Fruit fly (Drosophila melanogaster) whole organism, embryonic: ENCODE results near the gene CG34398.

Source experiments
- ATbp ChIP-seq: fragments of 200-800 bp; sonication (Bioruptor generic); optimal IDR thresholded peaks from 2 replicates; lab custom pipeline; 2017; ENCODE audit warnings: missing biosample characterization, mild to moderate bottlenecking, missing genetic modification characterization, missing genetic modification reagents
- Ada2b ChIP-seq: fragments of 200-800 bp; sonication (Bioruptor generic); IDR thresholded peaks from 2 replicates; pipeline ENCODE4 v1.3.6; 2022; ENCODE audit warnings: missing biosample characterization, missing genetic modification characterization
- B-H2 ChIP-seq: fragments of 200-800 bp; sonication (Bioruptor generic); optimal IDR thresholded peaks from 2 replicates; lab custom pipeline; 2018; ENCODE audit warnings: missing biosample characterization, mild to moderate bottlenecking, missing genetic modification characterization
- CG10147 ChIP-seq: fragments of 200-800 bp; sonication (Bioruptor generic); optimal IDR thresholded peaks from 2 replicates; lab custom pipeline; 2019; ENCODE audit warnings: missing biosample characterization, mild to moderate bottlenecking, missing genetic modification characterization, moderate library complexity
- CG10274 ChIP-seq: fragments of 200-800 bp; sonication (Bioruptor generic); optimal IDR thresholded peaks from 3 replicates; lab custom pipeline; 2017; ENCODE audit warnings: missing biosample characterization, mild to moderate bottlenecking, missing genetic modification characterization
- CG12219 ChIP-seq: fragments of 200-800 bp; sonication (Bioruptor generic); optimal IDR thresholded peaks from 3 replicates; lab custom pipeline; 2018; ENCODE audit warnings: missing biosample characterization, mild to moderate bottlenecking, missing genetic modification characterization
- CG1233 ChIP-seq: fragments of 200-800 bp; sonication (Bioruptor generic); optimal IDR thresholded peaks from 4 replicates; lab custom pipeline; 2018; ENCODE audit warnings: missing biosample characterization, mild to moderate bottlenecking, missing genetic modification characterization
- CG15514 ChIP-seq: fragments of 200-800 bp; sonication (Bioruptor generic); optimal IDR thresholded peaks from 3 replicates; lab custom pipeline; 2017; ENCODE audit warnings: missing biosample characterization, missing genetic modification characterization, mild to moderate bottlenecking, moderate library complexity, missing genetic modification reagents
- CG17568 ChIP-seq: fragments of 200-800 bp; sonication (Bioruptor generic); optimal IDR thresholded peaks from 2 replicates; lab custom pipeline; 2018; ENCODE audit warnings: missing biosample characterization, mild to moderate bottlenecking, missing genetic modification characterization, moderate library complexity
- CG1832 ChIP-seq: fragments of 200-800 bp; sonication (Bioruptor generic); optimal IDR thresholded peaks from 2 replicates; lab custom pipeline; 2017; ENCODE audit warnings: missing biosample characterization, mild to moderate bottlenecking, missing genetic modification characterization, inconsistent platforms
- CG32767 ChIP-seq: fragments of 200-800 bp; sonication (Bioruptor generic); IDR thresholded peaks from 2 replicates; pipeline ENCODE4 v1.3.6; 2022; ENCODE audit warnings: missing biosample characterization, missing genetic modification characterization
- CG34376 ChIP-seq: fragments of 200-800 bp; sonication (Bioruptor generic); optimal IDR thresholded peaks from 2 replicates; lab custom pipeline; 2018; ENCODE audit warnings: missing biosample characterization, mild to moderate bottlenecking, missing genetic modification characterization
- CG4282 ChIP-seq: fragments of 200-800 bp; sonication (Bioruptor generic); optimal IDR thresholded peaks from 2 replicates; lab custom pipeline; 2016; ENCODE audit warnings: missing biosample characterization, missing genetic modification characterization
- CG5245 ChIP-seq: fragments of 200-800 bp; sonication (Bioruptor generic); optimal IDR thresholded peaks from 3 replicates; lab custom pipeline; 2016; ENCODE audit warnings: missing biosample characterization, missing genetic modification characterization
- CG7928 ChIP-seq: fragments of 200-800 bp; sonication (Bioruptor generic); optimal IDR thresholded peaks from 2 replicates; lab custom pipeline; 2017; ENCODE audit warnings: missing biosample characterization, mild to moderate bottlenecking, missing genetic modification characterization
- CG7987 ChIP-seq: fragments of 200-800 bp; sonication (Bioruptor generic); optimal IDR thresholded peaks from 2 replicates; lab custom pipeline; 2018; ENCODE audit warnings: missing biosample characterization, mild to moderate bottlenecking, missing genetic modification characterization, moderate library complexity
- CG8290 ChIP-seq, 3 experiments: fragments of 200-800 bp; sonication (Bioruptor generic); optimal IDR thresholded peaks; 2 replicates each; lab custom pipeline; 2016 to 2019; ENCODE audit warnings: missing biosample characterization in 3 of 3, missing genetic modification characterization in 3 of 3, mild to moderate bottlenecking in 2 of 3, moderate library complexity in 1 of 3
- CG8388 ChIP-seq: fragments of 200-800 bp; sonication (Bioruptor generic); optimal IDR thresholded peaks from 2 replicates; lab custom pipeline; 2019; ENCODE audit warnings: missing biosample characterization, mild to moderate bottlenecking, missing genetic modification characterization, moderate library complexity
- CG9215 ChIP-seq: fragments of 200-800 bp; sonication (Bioruptor generic); IDR thresholded peaks from 2 replicates; pipeline ENCODE4 v1.3.6; 2022; ENCODE audit warnings: missing biosample characterization, missing genetic modification characterization
- CHES-1-like ChIP-seq: fragments of 200-800 bp; sonication (Bioruptor generic); optimal IDR thresholded peaks from 2 replicates; lab custom pipeline; 2016; ENCODE audit warnings: missing biosample characterization, missing genetic modification characterization
- CkIIα-i1 ChIP-seq: fragments of 200-800 bp; sonication (Bioruptor generic); IDR thresholded peaks from 2 replicates; pipeline ENCODE4 v1.3.6; 2022; ENCODE audit warnings: missing biosample characterization, missing genetic modification characterization
- Dbx ChIP-seq: fragments of 200-800 bp; sonication (Bioruptor generic); IDR thresholded peaks from 3 replicates; pipeline ENCODE4 v1.3.6; 2022; ENCODE audit warnings: missing biosample characterization, missing genetic modification characterization
- Eip74EF ChIP-seq, 2 experiments: fragments of 200-800 bp in 1 of 2; fragments of >200 bp in 1 of 2; sonication (Bioruptor generic) in 1 of 2; optimal IDR thresholded peaks; 2 replicates each; lab custom pipeline; 2017 to 2019; ENCODE audit warnings: missing biosample characterization in 2 of 2, missing genetic modification characterization in 2 of 2, mild to moderate bottlenecking in 1 of 2, moderate library complexity in 1 of 2
- Ets97D ChIP-seq: fragments of 200-800 bp; sonication (Bioruptor generic); optimal IDR thresholded peaks from 3 replicates; lab custom pipeline; 2016; ENCODE audit warnings: missing biosample characterization, missing genetic modification characterization
- Fer1 ChIP-seq: fragments of 200-800 bp; sonication (Bioruptor generic); optimal IDR thresholded peaks from 2 replicates; lab custom pipeline; 2017; ENCODE audit warnings: missing biosample characterization, mild to moderate bottlenecking, missing genetic modification characterization
- Gug ChIP-seq: fragments of 200-800 bp; sonication (Bioruptor generic); IDR thresholded peaks from 4 replicates; pipeline ENCODE4 v1.3.6; 2022; ENCODE audit warnings: missing biosample characterization, missing genetic modification characterization
- Hand ChIP-seq: fragments of 200-800 bp; sonication (Bioruptor generic); optimal IDR thresholded peaks from 2 replicates; lab custom pipeline; 2017; ENCODE audit warnings: mild to moderate bottlenecking, missing biosample characterization, missing genetic modification reagents, missing genetic modification characterization
- Hmr ChIP-seq: fragments of 200-800 bp; sonication (Bioruptor generic); optimal IDR thresholded peaks from 3 replicates; lab custom pipeline; 2017; ENCODE audit warnings: mild to moderate bottlenecking, missing biosample characterization, missing genetic modification reagents, missing genetic modification characterization
- Max ChIP-seq: fragments of 200-800 bp; sonication (Bioruptor generic); optimal IDR thresholded peaks from 2 replicates; lab custom pipeline; 2016; ENCODE audit warnings: missing biosample characterization, mild to moderate bottlenecking, missing genetic modification characterization
- Meics ChIP-seq: fragments of 200-800 bp; sonication (Bioruptor generic); optimal IDR thresholded peaks from 2 replicates; lab custom pipeline; 2017; ENCODE audit warnings: missing biosample characterization, mild to moderate bottlenecking, missing genetic modification characterization
- NC2β ChIP-seq: fragments of 200-800 bp; sonication (Bioruptor generic); optimal IDR thresholded peaks from 2 replicates; lab custom pipeline; 2016; ENCODE audit warnings: missing biosample characterization, missing genetic modification characterization
- Pdp1 ChIP-seq, 2 experiments: fragments of 200-800 bp; sonication (Bioruptor generic); optimal IDR thresholded peaks; 3 replicates each; lab custom pipeline; 2016; ENCODE audit warnings: missing biosample characterization in 2 of 2, missing genetic modification characterization in 2 of 2, mild to moderate bottlenecking in 1 of 2, moderate library complexity in 1 of 2
- Ssrp ChIP-seq: fragments of 200-800 bp; sonication (Bioruptor generic); optimal IDR thresholded peaks from 2 replicates; lab custom pipeline; 2018; ENCODE audit warnings: missing biosample characterization, mild to moderate bottlenecking, missing genetic modification characterization, moderate library complexity
- ap ChIP-seq: fragments of 200-800 bp; sonication (Bioruptor generic); IDR thresholded peaks from 2 replicates; pipeline ENCODE4 v1.3.6; 2022; ENCODE audit warnings: missing biosample characterization, missing genetic modification characterization
- bab2 ChIP-seq: fragments of 200-800 bp; sonication (Bioruptor generic); optimal IDR thresholded peaks from 2 replicates; lab custom pipeline; 2016; ENCODE audit warnings: missing biosample characterization, missing genetic modification characterization
- bcd ChIP-seq: fragments of 200-800 bp; sonication (Bioruptor generic); optimal IDR thresholded peaks from 2 replicates; lab custom pipeline; 2017; ENCODE audit warnings: missing biosample characterization, mild to moderate bottlenecking, missing genetic modification characterization
- btn ChIP-seq: fragments of 200-800 bp; sonication (Bioruptor generic); optimal IDR thresholded peaks from 2 replicates; lab custom pipeline; 2016; ENCODE audit warnings: missing biosample characterization, missing genetic modification characterization
- dmrt99B ChIP-seq: fragments of 200-800 bp; sonication (Bioruptor generic); optimal IDR thresholded peaks from 2 replicates; lab custom pipeline; 2018; ENCODE audit warnings: missing biosample characterization, mild to moderate bottlenecking, missing genetic modification characterization, moderate library complexity
- fd3F ChIP-seq: fragments of 200-800 bp; sonication (Bioruptor generic); optimal IDR thresholded peaks from 2 replicates; lab custom pipeline; 2018; ENCODE audit warnings: missing biosample characterization, mild to moderate bottlenecking, missing genetic modification characterization, moderate library complexity
- gcm ChIP-seq: fragments of 200-800 bp; sonication (Bioruptor generic); optimal IDR thresholded peaks from 2 replicates; lab custom pipeline; 2019; ENCODE audit warnings: missing biosample characterization, mild to moderate bottlenecking, missing genetic modification characterization, moderate library complexity
- lov ChIP-seq, 2 experiments: fragments of 200-800 bp in 1 of 2; fragments of >200 bp in 1 of 2; sonication (Bioruptor generic) in 1 of 2; IDR thresholded peaks in 1 of 2; optimal IDR thresholded peaks in 1 of 2; 2 replicates in 1 of 2; 3 replicates in 1 of 2; pipeline versions ENCODE4 v1.3.6 to Lab custom; 2017 to 2022; ENCODE audit warnings: missing biosample characterization in 1 of 2, missing genetic modification characterization in 1 of 2
- oc ChIP-seq: fragments of 200-800 bp; sonication (Bioruptor generic); optimal IDR thresholded peaks from 2 replicates; lab custom pipeline; 2018; ENCODE audit warnings: missing biosample characterization, mild to moderate bottlenecking, missing genetic modification characterization, moderate library complexity
- prd ChIP-seq, 3 experiments: fragments of >200 bp in 2 of 3; fragments of 200-800 bp in 1 of 3; sonication (Bioruptor generic) in 1 of 3; optimal IDR thresholded peaks in 2 of 3; IDR thresholded peaks in 1 of 3; 2 replicates in 2 of 3; 3 replicates in 1 of 3; pipeline versions ENCODE4 v1.3.6 to Lab custom; 2017 to 2022; ENCODE audit warnings: missing biosample characterization in 1 of 3, missing genetic modification characterization in 1 of 3
- seq ChIP-seq: fragments of 200-800 bp; sonication (Bioruptor generic); IDR thresholded peaks from 2 replicates; pipeline ENCODE4 v1.3.6; 2022; ENCODE audit warnings: missing biosample characterization, missing genetic modification characterization
- sob ChIP-seq: fragments of 200-800 bp; sonication (Bioruptor generic); IDR thresholded peaks from 2 replicates; pipeline ENCODE4 v1.3.6; 2022; ENCODE audit warnings: missing biosample characterization, missing genetic modification characterization
- tna ChIP-seq: fragments of 200-800 bp; sonication (Bioruptor generic); IDR thresholded peaks from 2 replicates; pipeline ENCODE4 v1.3.6; 2022; ENCODE audit warnings: missing biosample characterization, missing genetic modification characterization; ENCODE audit not compliant: partially characterized antibody
- unpg ChIP-seq: fragments of 200-800 bp; sonication (Bioruptor generic); optimal IDR thresholded peaks from 3 replicates; lab custom pipeline; 2018; ENCODE audit warnings: missing biosample characterization, mild to moderate bottlenecking, missing genetic modification characterization, moderate library complexity
- zen ChIP-seq: fragments of 200-800 bp; sonication (Bioruptor generic); optimal IDR thresholded peaks from 3 replicates; lab custom pipeline; 2018; ENCODE audit warnings: missing biosample characterization, mild to moderate bottlenecking, missing genetic modification characterization, moderate library complexity

Gene CG34398

dm6 chr2L:8894224-8894623 is 4.4 kb upstream of the CG34398 start (continued):
- no peak for TF ChIP-seq seq
- no peak for TF ChIP-seq CkIIα-i1 (GFP tag; lab: Robert Waterston, UW)
- TF ChIP-seq CG9215 (GFP tag; lab: Robert Waterston, UW) = peak; percentile 74
- no peak for TF ChIP-seq CG8388 (GFP tag; lab: Kevin White, UChicago)
- TF ChIP-seq CG10274 = peak; percentile 31
- no peak for TF ChIP-seq CG32767 (GFP tag; lab: Robert Waterston, UW)
- peak; percentile 16 for TF ChIP-seq CG15514 (GFP tag; lab: Kevin White, UChicago)
- no peak for TF ChIP-seq CG1832 (GFP tag; lab: Kevin White, UChicago)
- TF ChIP-seq B-H2 = no peak
- peak; percentile 53 for TF ChIP-seq sob (GFP tag; lab: Robert Waterston, UW)
- no peak for TF ChIP-seq Ets97D
- peak; percentile 31 for TF ChIP-seq bcd (GFP tag; lab: Kevin White, UChicago)
- TF ChIP-seq CG7987 (GFP tag; lab: Kevin White, UChicago) = no peak
- peak; percentile 12 for TF ChIP-seq bab2 (GFP tag; lab: Kevin White, UChicago)
- no peak for TF ChIP-seq NC2β (GFP tag; lab: Kevin White, UChicago)
- no peak for TF ChIP-seq CG7928 (GFP tag; lab: Kevin White, UChicago)
- TF ChIP-seq CG34376 (GFP tag; lab: Kevin White, UChicago) = no peak
- TF ChIP-seq ap (GFP tag; lab: Robert Waterston, UW) = no peak
- TF ChIP-seq ATbp (GFP tag; lab: Kevin White, UChicago) = no peak
- TF ChIP-seq CG4282 (GFP tag; lab: Kevin White, UChicago) = no peak
- no peak for TF ChIP-seq Ssrp (tag; lab: Kevin White, UChicago)
- no peak for TF ChIP-seq dmrt99B (tag; lab: Kevin White, UChicago)
- no peak for TF ChIP-seq CG12219
- TF ChIP-seq Fer1 (GFP tag; lab: Kevin White, UChicago) = peak; percentile 37
- TF ChIP-seq tna (GFP tag; lab: Robert Waterston, UW) = no peak
- peak; percentile 28 for TF ChIP-seq CG1233 (GFP tag; lab: Kevin White, UChicago)
- TF ChIP-seq zen (tag; lab: Kevin White, UChicago) = no peak
- no peak for TF ChIP-seq CG17568
- TF ChIP-seq Dbx (GFP tag; lab: Robert Waterston, UW) = peak; percentile 85
- peak; percentile 21 to 53 for TF ChIP-seq Pdp1 (GFP tag; optimal IDR thresholded peaks at IDR 0.05; lab: Kevin White, UChicago)
- peak; percentile 69 for TF ChIP-seq Meics (GFP tag; lab: Kevin White, UChicago)
- TF ChIP-seq unpg (GFP tag; lab: Kevin White, UChicago) = peak; percentile 22
- TF ChIP-seq oc = no peak
- peak; percentile 12 for TF ChIP-seq Max (GFP tag; lab: Kevin White, UChicago)
- TF ChIP-seq Hand (GFP tag; lab: Kevin White, UChicago) = no peak
- TF ChIP-seq Hmr = peak; percentile 30
- TF ChIP-seq CG8290 (GFP tag; optimal IDR thresholded peaks at IDR 0.05; lab: Kevin White, UChicago) = no peak
- peak in 1 of 2 experiments; percentile 74 for TF ChIP-seq CG8290 (tag; optimal IDR thresholded peaks at IDR 0.05; lab: Kevin White, UChicago)
- no peak for TF ChIP-seq lov (optimal IDR thresholded peaks at IDR 0.05; lab: Kevin White, UChicago)
- no peak for TF ChIP-seq lov (GFP tag; IDR thresholded peaks at IDR 0.05; lab: Robert Waterston, UW)
- TF ChIP-seq CG5245 (GFP tag; lab: Kevin White, UChicago) = no peak
- TF ChIP-seq Eip74EF (GFP tag; optimal IDR thresholded peaks at IDR 0.05; lab: Kevin White, UChicago) = no peak
- TF ChIP-seq CG10147 (GFP tag; lab: Kevin White, UChicago) = peak; percentile 61
- TF ChIP-seq prd (optimal IDR thresholded peaks at IDR 0.05; lab: Kevin White, UChicago) = no peak
- peak; percentile 62; the same call in 2 of the 3 replicates for TF ChIP-seq prd (GFP tag; IDR thresholded peaks at IDR 0.05; lab: Robert Waterston, UW)
- peak; percentile 30 for TF ChIP-seq fd3F (GFP tag; lab: Kevin White, UChicago)
- no peak for TF ChIP-seq btn (GFP tag; lab: Kevin White, UChicago)
- TF ChIP-seq Ada2b (GFP tag; lab: Robert Waterston, UW) = peak; percentile 56; the same call in 1 of the 2 replicates
- TF ChIP-seq CHES-1-like (GFP tag; lab: Kevin White, UChicago) = no peak
- TF ChIP-seq Gug (GFP tag; lab: Robert Waterston, UW) = peak; percentile 63; the same call in 2 of the 4 replicates
- TF ChIP-seq gcm (GFP tag; lab: Kevin White, UChicago) = no peak
